Worm (Caenorhabditis elegans) whole organism, mixed stage, embryonic: ENCODE data around the gene C28D4.18.

Experiments
- M03D4.4 ChIP-seq: sonication (generic microtip); optimal IDR thresholded peaks from 2 replicates; lab custom pipeline; 2017; ENCODE audit warnings: mild to moderate bottlenecking, missing genetic modification characterization, missing compliant biosample characterization
- bed-3 ChIP-seq: fragments of 200-800 bp; sonication (Bioruptor generic); optimal IDR thresholded peaks from 3 replicates; lab custom pipeline; 2018; ENCODE audit warnings: mild to moderate bottlenecking, missing genetic modification characterization, moderate library complexity, missing compliant biosample characterization
- blmp-1 ChIP-seq: fragments of 150-350 bp; optimal IDR thresholded peaks from 2 replicates; lab custom pipeline; 2014; ENCODE audit warnings: missing biosample characterization, missing genetic modification characterization
- ceh-39 ChIP-seq: fragments of 150-350 bp; optimal IDR thresholded peaks from 2 replicates; lab custom pipeline; 2014; ENCODE audit warnings: missing biosample characterization, missing genetic modification characterization
- ceh-43 ChIP-seq: fragments of 200-800 bp; sonication (Bioruptor generic); optimal IDR thresholded peaks from 2 replicates; lab custom pipeline; 2018; ENCODE audit warnings: mild to moderate bottlenecking, missing genetic modification characterization, moderate library complexity, missing compliant biosample characterization
- ceh-83 ChIP-seq: fragments of 200-800 bp; sonication (Bioruptor generic); optimal IDR thresholded peaks from 2 replicates; lab custom pipeline; 2018; ENCODE audit warnings: mild to moderate bottlenecking, missing genetic modification characterization, missing compliant biosample characterization
- ces-1 ChIP-seq: fragments of 150-350 bp; optimal IDR thresholded peaks from 2 replicates; lab custom pipeline; 2014; ENCODE audit warnings: missing biosample characterization, missing genetic modification reagents, missing genetic modification characterization
- cnd-1 ChIP-seq: fragments of 200-800 bp; sonication (Bioruptor generic); optimal IDR thresholded peaks from 2 replicates; lab custom pipeline; 2018; ENCODE audit warnings: mild to moderate bottlenecking, missing genetic modification characterization, missing compliant biosample characterization
- drap-1 ChIP-seq: fragments of 200-800 bp; sonication (Bioruptor generic); optimal IDR thresholded peaks from 3 replicates; lab custom pipeline; 2018; ENCODE audit warnings: mild to moderate bottlenecking, missing genetic modification characterization, missing compliant biosample characterization
- elt-1 ChIP-seq: sonication (generic microtip); optimal IDR thresholded peaks from 2 replicates; lab custom pipeline; 2017; ENCODE audit warnings: missing genetic modification characterization, mild to moderate bottlenecking, missing compliant biosample characterization, antibody characterized with exemption, moderate library complexity, borderline replicate concordance; ENCODE audit not compliant: insufficient read depth
- elt-3 ChIP-seq: fragments of 150-350 bp; optimal IDR thresholded peaks from 2 replicates; lab custom pipeline; 2014; ENCODE audit warnings: missing biosample characterization, missing genetic modification characterization
- flh-1 ChIP-seq: fragments of 200-800 bp; sonication (Bioruptor generic); optimal IDR thresholded peaks from 2 replicates; lab custom pipeline; 2018; ENCODE audit warnings: mild to moderate bottlenecking, missing genetic modification characterization, moderate library complexity, missing compliant biosample characterization
- ham-2 ChIP-seq: fragments of 200-800 bp; sonication (Bioruptor generic); optimal IDR thresholded peaks from 2 replicates; lab custom pipeline; 2018; ENCODE audit warnings: mild to moderate bottlenecking, missing genetic modification characterization, missing compliant biosample characterization
- hlh-1 ChIP-seq: fragments of 150-350 bp; optimal IDR thresholded peaks from 2 replicates; lab custom pipeline; 2014; ENCODE audit warnings: missing biosample characterization, missing genetic modification reagents, missing genetic modification characterization
- lin-13 ChIP-seq: fragments of 150-350 bp; optimal IDR thresholded peaks from 2 replicates; lab custom pipeline; 2014; ENCODE audit warnings: missing biosample characterization, missing genetic modification characterization
- lin-32 ChIP-seq: fragments of 200-800 bp; sonication (Bioruptor generic); optimal IDR thresholded peaks from 2 replicates; lab custom pipeline; 2018; ENCODE audit warnings: mild to moderate bottlenecking, missing genetic modification characterization, missing compliant biosample characterization
- lsy-2 ChIP-seq: fragments of 150-350 bp; optimal IDR thresholded peaks from 2 replicates; lab custom pipeline; 2014; ENCODE audit warnings: missing biosample characterization, missing genetic modification characterization
- mep-1 ChIP-seq: fragments of 150-350 bp; optimal IDR thresholded peaks from 2 replicates; lab custom pipeline; 2017; ENCODE audit warnings: missing biosample characterization, missing genetic modification reagents, missing genetic modification characterization, inconsistent platforms
- mls-2 ChIP-seq: sonication (generic microtip); optimal IDR thresholded peaks from 2 replicates; lab custom pipeline; 2016; ENCODE audit warnings: mild to moderate bottlenecking, missing genetic modification characterization, moderate library complexity, missing compliant biosample characterization
- nhr-12 ChIP-seq: fragments of 150-350 bp; optimal IDR thresholded peaks from 2 replicates; lab custom pipeline; 2014; ENCODE audit warnings: missing biosample characterization, missing genetic modification characterization
- nhr-2 ChIP-seq: fragments of 150-350 bp; optimal IDR thresholded peaks from 2 replicates; lab custom pipeline; 2014; ENCODE audit warnings: missing biosample characterization, missing genetic modification characterization
- nhr-237 ChIP-seq: fragments of 150-350 bp; optimal IDR thresholded peaks from 2 replicates; lab custom pipeline; 2014; ENCODE audit warnings: missing biosample characterization, missing genetic modification characterization
- nhr-28 ChIP-seq: fragments of 150-350 bp; optimal IDR thresholded peaks from 2 replicates; lab custom pipeline; 2014; ENCODE audit warnings: missing biosample characterization, missing genetic modification characterization
- nhr-76 ChIP-seq: sonication (generic microtip); optimal IDR thresholded peaks from 2 replicates; lab custom pipeline; 2017; ENCODE audit warnings: missing biosample characterization, missing genetic modification characterization
- pha-4 ChIP-seq: fragments of 150-350 bp; optimal IDR thresholded peaks from 2 replicates; lab custom pipeline; 2018; ENCODE audit warnings: missing biosample characterization, missing genetic modification reagents, missing genetic modification characterization
- sem-2 ChIP-seq: fragments of 200-800 bp; sonication (Bioruptor generic); optimal IDR thresholded peaks from 2 replicates; lab custom pipeline; 2018; ENCODE audit warnings: mild to moderate bottlenecking, missing genetic modification characterization, missing compliant biosample characterization
- snpc-4 ChIP-seq: fragments of 150-350 bp; optimal IDR thresholded peaks from 2 replicates; lab custom pipeline; 2014; ENCODE audit warnings: missing biosample characterization, missing genetic modification characterization
- tbx-8 ChIP-seq: fragments of 200-800 bp; sonication (Bioruptor generic); optimal IDR thresholded peaks from 2 replicates; lab custom pipeline; 2018; ENCODE audit warnings: mild to moderate bottlenecking, missing genetic modification characterization, moderate library complexity, missing compliant biosample characterization
- unc-120 ChIP-seq: sonication (generic microtip); optimal IDR thresholded peaks from 2 replicates; lab custom pipeline; 2017; ENCODE audit warnings: missing genetic modification characterization, missing compliant biosample characterization; ENCODE audit not compliant: poor library complexity, severe bottlenecking
- unc-39 ChIP-seq: fragments of 150-350 bp; optimal IDR thresholded peaks from 2 replicates; lab custom pipeline; 2014; ENCODE audit warnings: missing biosample characterization, missing genetic modification characterization
- unc-62 ChIP-seq: fragments of 150-350 bp; optimal IDR thresholded peaks from 2 replicates; lab custom pipeline; 2014; ENCODE audit warnings: missing biosample characterization, missing genetic modification reagents, missing genetic modification characterization
- zip-8 ChIP-seq: fragments of 150-350 bp; optimal IDR thresholded peaks from 2 replicates; lab custom pipeline; 2014; ENCODE audit warnings: missing biosample characterization, missing genetic modification characterization
- ztf-11 ChIP-seq: fragments of 150-350 bp; optimal IDR thresholded peaks from 2 replicates; lab custom pipeline; 2014; ENCODE audit warnings: missing biosample characterization, missing genetic modification characterization

The C28D4.18 gene

ce11 chrIV:9727217-9727616, 2.1 kb downstream of the C28D4.18 start:
- no peak for TF ChIP-seq ces-1 (GFP tag; lab: Kevin White, UChicago)
- TF ChIP-seq bed-3 (GFP tag; lab: Kevin White, UChicago) = no peak
- no peak for TF ChIP-seq pha-4 (tag; lab: Kevin White, UChicago)
- TF ChIP-seq ceh-83 = no peak
- TF ChIP-seq hlh-1 (tag; lab: Kevin White, UChicago) = no peak

- no peak for TF ChIP-seq ceh-83
These were observed 3.3 kb downstream of the C28D4.18 start, which contains the start of gene nhr-100 for ce11 chrIV:9728376-9728775. nhr-100 (plus strand) TSS chrIV:9728676.

ce11 chrIV:9733904-9734303, 8.8 kb downstream of the C28D4.18 start:
- TF ChIP-seq sem-2 (GFP tag; lab: Kevin White, UChicago) = no peak
- no peak for TF ChIP-seq nhr-12 (tag; lab: Kevin White, UChicago)
- no peak for TF ChIP-seq unc-39 (tag; lab: Kevin White, UChicago)
- TF ChIP-seq, all 35 proteins: peak for 0

ce11 chrIV:9734861-9735260, 9.8 kb downstream of the C28D4.18 start:
- TF ChIP-seq elt-1 = no peak
- TF ChIP-seq unc-120 (tag; lab: Kevin White, UChicago) = peak; percentile 56

ce11 chrIV:9735750-9736149, 10.7 kb downstream of the C28D4.18 start:
- no peak for TF ChIP-seq elt-3 (tag; lab: Kevin White, UChicago)

ce11 chrIV:9737204-9737790, 12.2 kb downstream of the C28D4.18 start, which contains the start of gene cka-1:
cka-1 (minus strand) TSS chrIV:9737621.
- TF ChIP-seq pha-4 (tag; lab: Kevin White, UChicago) = no peak
- TF ChIP-seq nhr-76 (tag; lab: Kevin White, UChicago) = no peak
- no peak for TF ChIP-seq tbx-8 (GFP tag; lab: Kevin White, UChicago)
- TF ChIP-seq snpc-4 (tag; lab: Kevin White, UChicago) = no peak
- TF ChIP-seq nhr-28 = no peak
- TF ChIP-seq bed-3 (GFP tag; lab: Kevin White, UChicago) = no peak
- TF ChIP-seq nhr-12 (tag; lab: Kevin White, UChicago) = no peak
- no peak for TF ChIP-seq ceh-43 (GFP tag; lab: Kevin White, UChicago)
- TF ChIP-seq unc-39 (tag; lab: Kevin White, UChicago) = no peak
- no peak for TF ChIP-seq ham-2 (GFP tag; lab: Kevin White, UChicago)
- no peak for TF ChIP-seq M03D4.4 (tag; lab: Kevin White, UChicago)
- TF ChIP-seq nhr-2 (tag; lab: Kevin White, UChicago) = no peak
- no peak for TF ChIP-seq flh-1 (GFP tag; lab: Kevin White, UChicago)
- TF ChIP-seq ceh-39 = no peak
- TF ChIP-seq cnd-1 (tag; lab: Kevin White, UChicago) = no peak
- no peak for TF ChIP-seq ztf-11 (tag; lab: Kevin White, UChicago)
- TF ChIP-seq mep-1 (tag; lab: Kevin White, UChicago) = no peak
- no peak for TF ChIP-seq lin-32 (GFP tag; lab: Kevin White, UChicago)
- TF ChIP-seq lsy-2 = no peak

- TF ChIP-seq drap-1 (GFP tag; lab: Kevin White, UChicago) (no peak), elt-3 (tag; lab: Kevin White, UChicago) (no peak), mep-1 (tag; lab: Kevin White, UChicago) (no peak), ceh-39 (no peak), nhr-12 (tag; lab: Kevin White, UChicago) (no peak), elt-1 (no peak), nhr-2 (tag; lab: Kevin White, UChicago) (no peak), nhr-237 (no peak), snpc-4 (tag; lab: Kevin White, UChicago) (no peak), lin-32 (GFP tag; lab: Kevin White, UChicago) (no peak), unc-62 (GFP tag; lab: Kevin White, UChicago) (no peak), hlh-1 (tag; lab: Kevin White, UChicago) (no peak), ces-1 (GFP tag; lab: Kevin White, UChicago) (no peak), lin-13 (no peak), mls-2 (tag; lab: Kevin White, UChicago) (no peak), zip-8 (tag; lab: Kevin White, UChicago) (no peak), blmp-1 (tag; lab: Kevin White, UChicago) (no peak), cnd-1 (tag; lab: Kevin White, UChicago) (no peak)
These were observed 13.1 kb downstream of the C28D4.18 start, which contains the start of gene C28D4.10 for ce11 chrIV:9738194-9738593. C28D4.10 (plus strand) TSS chrIV:9738494.
